Fruit fly (Drosophila melanogaster): Measurements from ENCODE around the gene CG42870.

Gene CG42870

DNA sequence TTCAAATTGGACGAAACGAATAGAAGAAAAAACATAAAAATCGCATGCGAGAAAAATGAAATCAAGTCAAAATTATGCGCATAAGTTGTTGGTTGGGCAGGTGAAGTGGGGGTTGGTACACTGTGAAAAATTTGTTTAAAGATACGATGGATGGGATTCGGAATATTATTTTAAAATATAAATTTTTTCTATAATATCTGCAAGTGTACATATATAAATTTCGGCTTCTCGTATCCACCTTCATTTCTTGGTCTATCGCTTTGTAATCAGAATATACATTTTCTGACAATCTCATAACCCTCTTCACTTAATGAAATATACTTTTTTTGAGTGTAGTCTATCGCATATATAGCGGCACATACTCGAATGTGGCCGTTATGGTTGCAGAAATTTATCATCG is 33.8 kb downstream of the CG42870 start (continued):
- TF ChIP-seq lov (optimal IDR thresholded peaks at IDR 0.05) (no peak), lov (GFP tag; IDR thresholded peaks at IDR 0.05) (no peak), crc (GFP tag; optimal IDR thresholded peaks at IDR 0.05) (no peak), CG17568 (GFP tag; optimal IDR thresholded peaks at IDR 0.05) (no peak), CG6272 (GFP tag; IDR thresholded peaks at IDR 0.05) (no peak), gcm (GFP tag; optimal IDR thresholded peaks at IDR 0.05) (no peak), sna (GFP tag; IDR thresholded peaks at IDR 0.05; ENCODE audit: partially characterized antibody) (no peak), CG33557 (GFP tag; optimal IDR thresholded peaks at IDR 0.05) (no peak), Dp (GFP tag; optimal IDR thresholded peaks at IDR 0.05) (no peak), CkIIα-i1 (GFP tag; IDR thresholded peaks at IDR 0.05) (no peak), ERR (GFP tag; optimal IDR thresholded peaks at IDR 0.05) (no peak), Ets97D (GFP tag; optimal IDR thresholded peaks at IDR 0.05) (no peak), Oli (tag; optimal IDR thresholded peaks at IDR 0.05) (peak; percentile 52), HLH4C (GFP tag; IDR thresholded peaks at IDR 0.05; ENCODE audit: partially characterized antibody) (no peak), CG13287 (GFP tag; IDR thresholded peaks at IDR 0.05; ENCODE audit: partially characterized antibody) (no peak), CG4328 (GFP tag; optimal IDR thresholded peaks at IDR 0.05) (no peak), Asciz (GFP tag; optimal IDR thresholded peaks at IDR 0.05) (no peak), CG17361 (GFP tag; IDR thresholded peaks at IDR 0.05) (0 out of 3 replicates have a peak, but pooled peaks have one; percentile 25), GATAe (GFP tag; conservative IDR thresholded peaks at IDR 0.05) (no peak), CG8388 (GFP tag; optimal IDR thresholded peaks at IDR 0.05) (peak; percentile 2), ro (GFP tag; IDR thresholded peaks at IDR 0.05) (no peak), E2f1 (GFP tag; IDR thresholded peaks at IDR 0.05) (peak; percentile 38; the same call in 1 of the 2 replicates), Trl (optimal IDR thresholded peaks at IDR 0.05) (no peak), Trl (GFP tag; optimal IDR thresholded peaks at IDR 0.05) (no peak), CG16815 (GFP tag; optimal IDR thresholded peaks at IDR 0.05) (no peak), cato (GFP tag; optimal IDR thresholded peaks at IDR 0.05; ENCODE audit: borderline replicate concordance) (no peak), CG12155 (GFP tag; optimal IDR thresholded peaks at IDR 0.05) (no peak), prd (optimal IDR thresholded peaks at IDR 0.05) (no peak), prd (GFP tag; IDR thresholded peaks at IDR 0.05) (no peak; the same call in 2 of the 3 replicates), Chrac-16 (GFP tag; optimal IDR thresholded peaks at IDR 0.05) (no peak), disco-r (GFP tag; optimal IDR thresholded peaks at IDR 0.05) (no peak), Sox102F (GFP tag; optimal IDR thresholded peaks at IDR 0.05) (peak; percentile 69), CG12659 (GFP tag; optimal IDR thresholded peaks at IDR 0.05) (peak; percentile 8), CG11695 (GFP tag; IDR thresholded peaks at IDR 0.05) (0 out of 3 replicates have a peak, but pooled peaks have one; percentile 15), CG34376 (GFP tag; optimal IDR thresholded peaks at IDR 0.05) (no peak), ind (GFP tag; optimal IDR thresholded peaks at IDR 0.05) (peak; percentile 14), CG1602 (GFP tag; optimal IDR thresholded peaks at IDR 0.05) (no peak), org-1 (GFP tag; optimal IDR thresholded peaks at IDR 0.05) (no peak), CG16779 (GFP tag; IDR thresholded peaks at IDR 0.05) (no peak), CG31224 (GFP tag; IDR thresholded peaks at IDR 0.05) (no peak), corto (GFP tag; optimal IDR thresholded peaks at IDR 0.05) (no peak), CG32767 (GFP tag; IDR thresholded peaks at IDR 0.05) (no peak), sug (tag; optimal IDR thresholded peaks at IDR 0.05) (no peak), wek (GFP tag; optimal IDR thresholded peaks at IDR 0.05) (no peak), HLH54F (GFP tag; optimal IDR thresholded peaks at IDR 0.05) (no peak), da (GFP tag; optimal IDR thresholded peaks at IDR 0.05) (no peak), fu2 (GFP tag; optimal IDR thresholded peaks at IDR 0.05) (no peak), gsb-n (tag; optimal IDR thresholded peaks at IDR 0.05) (no peak), sqz (GFP tag; optimal IDR thresholded peaks at IDR 0.05) (no peak), pan (optimal IDR thresholded peaks at IDR 0.05) (no peak), pan (GFP tag; optimal IDR thresholded peaks at IDR 0.05 in 1 of 2, IDR thresholded peaks at IDR 0.05 in 1 of 2) (peak in 1 of 2 experiments; percentile 37), wor (GFP tag; IDR thresholded peaks at IDR 0.05) (0 out of 2 replicates have a peak, but pooled peaks have one; percentile 12), CG5245 (GFP tag; optimal IDR thresholded peaks at IDR 0.05) (no peak)
